Worm (Caenorhabditis elegans) whole organism, mixed stage, embryonic: ENCODE results near the gene C24F3.2.

ENCODE experiments used
- blmp-1 ChIP-seq: fragments of 150-350 bp; optimal IDR thresholded peaks from 2 replicates; lab custom pipeline; 2014; ENCODE audit warnings: missing biosample characterization, missing genetic modification characterization
- ces-1 ChIP-seq: fragments of 150-350 bp; optimal IDR thresholded peaks from 2 replicates; lab custom pipeline; 2014; ENCODE audit warnings: missing biosample characterization, missing genetic modification reagents, missing genetic modification characterization
- lin-13 ChIP-seq: fragments of 150-350 bp; optimal IDR thresholded peaks from 2 replicates; lab custom pipeline; 2014; ENCODE audit warnings: missing biosample characterization, missing genetic modification characterization
- mls-2 ChIP-seq: sonication (generic microtip); optimal IDR thresholded peaks from 2 replicates; lab custom pipeline; 2016; ENCODE audit warnings: mild to moderate bottlenecking, missing genetic modification characterization, moderate library complexity, missing compliant biosample characterization
- nhr-2 ChIP-seq: fragments of 150-350 bp; optimal IDR thresholded peaks from 2 replicates; lab custom pipeline; 2014; ENCODE audit warnings: missing biosample characterization, missing genetic modification characterization
- zip-8 ChIP-seq: fragments of 150-350 bp; optimal IDR thresholded peaks from 2 replicates; lab custom pipeline; 2014; ENCODE audit warnings: missing biosample characterization, missing genetic modification characterization

DNA sequence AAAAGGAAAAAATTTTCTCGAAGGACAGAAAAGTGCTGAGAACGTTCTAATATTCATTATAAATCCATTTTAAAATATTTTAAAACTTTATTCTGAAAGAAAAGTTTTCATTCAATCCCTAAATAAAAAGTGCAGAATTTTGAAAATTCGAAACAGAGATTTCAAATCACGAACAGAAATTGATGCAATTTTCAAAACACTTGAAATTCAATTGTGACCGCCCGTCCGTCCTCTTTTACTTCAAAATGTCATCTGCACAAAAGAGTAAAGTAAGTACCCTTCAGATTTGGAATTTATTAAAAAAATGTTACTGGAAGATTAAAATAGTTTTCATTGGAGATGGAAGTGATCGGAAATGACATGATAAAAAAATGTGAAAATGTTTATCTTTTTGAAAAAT, 33.8 kb upstream of the C24F3.2 start:
- TF ChIP-seq ces-1: peak; percentile 87
- TF ChIP-seq zip-8: no peak
- no peak for TF ChIP-seq lin-13 (tag; lab: Kevin White, UChicago)
- no peak for TF ChIP-seq nhr-2
- TF ChIP-seq mls-2 (tag; lab: Kevin White, UChicago): no peak
- no peak for TF ChIP-seq blmp-1 (tag; lab: Kevin White, UChicago)
